Fruit fly (Drosophila melanogaster) whole organism, pupa: ENCODE results near the gene CG46280.

Experiments
- CG13204 ChIP-seq: fragments of 200-800 bp; sonication (Bioruptor generic); optimal IDR thresholded peaks from 2 replicates; lab custom pipeline; 2018; ENCODE audit warnings: missing biosample characterization, mild to moderate bottlenecking, missing genetic modification characterization, moderate library complexity
- CG14655 ChIP-seq: fragments of 200-800 bp; sonication (Bioruptor generic); optimal IDR thresholded peaks from 3 replicates; lab custom pipeline; 2017; ENCODE audit warnings: mild to moderate bottlenecking, missing biosample characterization, missing genetic modification reagents, missing genetic modification characterization
- CG15710 ChIP-seq: fragments of 200-800 bp; sonication (Bioruptor generic); optimal IDR thresholded peaks from 2 replicates; lab custom pipeline; 2018; ENCODE audit warnings: missing biosample characterization, mild to moderate bottlenecking, missing genetic modification characterization, moderate library complexity
- CG4496 ChIP-seq: fragments of 200-800 bp; sonication (Bioruptor generic); IDR thresholded peaks from 3 replicates; pipeline ENCODE4 v1.3.6; 2022; ENCODE audit warnings: missing biosample characterization, missing genetic modification characterization
- CG8159 ChIP-seq: fragments of 200-800 bp; sonication (Bioruptor generic); optimal IDR thresholded peaks from 3 replicates; lab custom pipeline; 2018; ENCODE audit warnings: missing biosample characterization, mild to moderate bottlenecking, missing genetic modification characterization, moderate library complexity
- CG8301 ChIP-seq: fragments of 200-800 bp; sonication (Bioruptor generic); optimal IDR thresholded peaks from 2 replicates; lab custom pipeline; 2018; ENCODE audit warnings: missing biosample characterization, mild to moderate bottlenecking, missing genetic modification characterization
- D1 ChIP-seq: fragments of 200-800 bp; sonication (Bioruptor generic); optimal IDR thresholded peaks from 2 replicates; lab custom pipeline; 2018; ENCODE audit warnings: missing biosample characterization, mild to moderate bottlenecking, missing genetic modification characterization, moderate library complexity
- EcR ChIP-seq: fragments of 200-800 bp; sonication (Bioruptor generic); optimal IDR thresholded peaks from 3 replicates; lab custom pipeline; 2019; ENCODE audit warnings: missing biosample characterization, missing genetic modification characterization, mild to moderate bottlenecking, moderate library complexity, missing genetic modification reagents
- Ets98B ChIP-seq: fragments of 200-800 bp; sonication (Bioruptor generic); IDR thresholded peaks from 2 replicates; pipeline ENCODE4 v1.3.6; 2022; ENCODE audit warnings: missing biosample characterization, missing genetic modification characterization
- Pif1A ChIP-seq: fragments of 200-800 bp; sonication (Bioruptor generic); optimal IDR thresholded peaks from 3 replicates; lab custom pipeline; 2016; ENCODE audit warnings: missing biosample characterization, missing genetic modification characterization
- Pif1B ChIP-seq: fragments of 200-800 bp; sonication (Bioruptor generic); optimal IDR thresholded peaks from 3 replicates; lab custom pipeline; 2016; ENCODE audit warnings: missing biosample characterization, missing genetic modification characterization
- Snoo ChIP-seq: fragments of 200-800 bp; sonication (Bioruptor generic); optimal IDR thresholded peaks from 3 replicates; lab custom pipeline; 2017; ENCODE audit warnings: missing biosample characterization, mild to moderate bottlenecking, missing genetic modification characterization, inconsistent platforms
- gl ChIP-seq: fragments of 200-800 bp; sonication (Bioruptor generic); optimal IDR thresholded peaks from 2 replicates; lab custom pipeline; 2018; ENCODE audit warnings: missing biosample characterization, mild to moderate bottlenecking, missing genetic modification characterization
- rn ChIP-seq: fragments of 200-800 bp; sonication (Bioruptor generic); IDR thresholded peaks from 2 replicates; pipeline ENCODE4 v1.3.6; 2022; ENCODE audit warnings: missing biosample characterization, missing genetic modification characterization

DNA sequence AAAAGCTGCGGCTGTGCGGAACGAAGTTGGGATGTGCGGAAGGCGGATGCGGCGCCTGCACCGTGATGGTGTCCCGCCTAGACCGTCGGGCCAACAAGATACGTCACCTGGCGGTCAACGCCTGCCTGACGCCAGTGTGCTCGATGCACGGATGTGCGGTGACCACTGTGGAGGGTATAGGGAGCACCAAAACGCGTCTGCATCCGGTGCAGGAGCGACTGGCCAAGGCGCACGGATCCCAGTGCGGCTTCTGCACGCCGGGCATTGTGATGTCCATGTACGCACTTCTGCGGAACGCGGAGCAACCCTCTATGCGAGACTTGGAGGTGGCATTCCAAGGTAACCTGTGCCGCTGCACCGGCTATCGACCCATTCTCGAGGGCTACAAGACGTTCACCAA, 3.2 kb upstream of the CG46280 start:
- TF ChIP-seq CG8301 (no peak), CG14655 (no peak), CG13204 (GFP tag; lab: Kevin White, UChicago) (no peak), CG8159 (tag; lab: Kevin White, UChicago) (no peak), CG15710 (no peak), Pif1A (no peak), D1 (tag; lab: Kevin White, UChicago) (no peak), Snoo (tag; lab: Kevin White, UChicago) (no peak), CG4496 (GFP tag; lab: Robert Waterston, UW) (no peak), Ets98B (no peak), rn (GFP tag; lab: Robert Waterston, UW) (no peak), gl (tag; lab: Kevin White, UChicago) (no peak), EcR (GFP tag; lab: Kevin White, UChicago) (no peak), Pif1B (GFP tag; lab: Kevin White, UChicago) (no peak)
